Worm (Caenorhabditis elegans) whole organism, young adult: ENCODE data around the gene F36G3.1.
A peak's percentile ranks its signal among the peaks of the same experiment; 100 is the strongest.

ENCODE experiments used
- F10E7.11 ChIP-seq: sonication (generic microtip); optimal IDR thresholded peaks from 2 replicates; lab custom pipeline; 2017; ENCODE audit warnings: mild to moderate bottlenecking, missing genetic modification characterization, moderate library complexity, missing compliant biosample characterization
- F23B12.7 ChIP-seq: sonication (generic microtip); optimal IDR thresholded peaks from 2 replicates; lab custom pipeline; 2017; ENCODE audit warnings: missing genetic modification characterization, mild to moderate bottlenecking, missing compliant biosample characterization, antibody characterized with exemption, moderate library complexity; ENCODE audit not compliant: insufficient read depth
- F52B5.7 ChIP-seq: sonication (generic microtip); optimal IDR thresholded peaks from 2 replicates; lab custom pipeline; 2016; ENCODE audit warnings: mild to moderate bottlenecking, missing genetic modification characterization, missing compliant biosample characterization
- F55B11.4 ChIP-seq: sonication (generic microtip); optimal IDR thresholded peaks from 2 replicates; lab custom pipeline; 2016; ENCODE audit warnings: missing compliant biosample characterization, missing genetic modification characterization, borderline replicate concordance; ENCODE audit not compliant: insufficient read depth
- F57C9.4 ChIP-seq: sonication (generic microtip); optimal IDR thresholded peaks from 2 replicates; lab custom pipeline; 2017; ENCODE audit warnings: mild to moderate bottlenecking, missing genetic modification characterization, missing compliant biosample characterization
- K12H6.12 ChIP-seq: fragments of 200-800 bp; sonication (Bioruptor generic); optimal IDR thresholded peaks from 2 replicates; lab custom pipeline; 2018; ENCODE audit warnings: mild to moderate bottlenecking, missing genetic modification characterization, missing compliant biosample characterization
- Y95B8A.8 ChIP-seq: fragments of 200-800 bp; sonication (Bioruptor generic); IDR thresholded peaks from 2 replicates; pipeline ENCODE4 v1.3.6; 2022; ENCODE audit warnings: missing genetic modification reagents, missing genetic modification characterization, missing compliant biosample characterization
- akir-1 ChIP-seq: fragments of 200-800 bp; sonication (Bioruptor generic); optimal IDR thresholded peaks from 2 replicates; lab custom pipeline; 2018; ENCODE audit warnings: mild to moderate bottlenecking, missing genetic modification characterization, moderate library complexity, missing compliant biosample characterization
- attf-5 ChIP-seq: fragments of 200-800 bp; sonication (Bioruptor generic); optimal IDR thresholded peaks from 2 replicates; lab custom pipeline; 2018; ENCODE audit warnings: mild to moderate bottlenecking, missing genetic modification characterization, missing compliant biosample characterization
- attf-6 ChIP-seq: fragments of 200-800 bp; sonication (Bioruptor generic); IDR thresholded peaks from 2 replicates; pipeline ENCODE4 v1.3.6; 2022; ENCODE audit warnings: missing genetic modification reagents, missing genetic modification characterization, missing compliant biosample characterization
- bed-1 ChIP-seq: fragments of 200-800 bp; sonication (Bioruptor generic); IDR thresholded peaks from 2 replicates; pipeline ENCODE4 v1.3.6; 2022; ENCODE audit warnings: missing genetic modification reagents, missing genetic modification characterization, missing compliant biosample characterization
- cebp-1 ChIP-seq, 2 experiments: fragments of 200-800 bp in 1 of 2; sonication (Bioruptor generic) in 1 of 2; sonication (generic microtip) in 1 of 2; IDR thresholded peaks in 1 of 2; optimal IDR thresholded peaks in 1 of 2; 2 replicates each; pipeline versions ENCODE4 v1.3.6 to Lab custom; 2017 to 2022; ENCODE audit warnings: missing compliant biosample characterization in 2 of 2, missing genetic modification characterization in 2 of 2, mild to moderate bottlenecking in 1 of 2, missing genetic modification reagents in 1 of 2, moderate library complexity in 1 of 2
- ceh-27 ChIP-seq: fragments of 200-800 bp; sonication (Bioruptor generic); optimal IDR thresholded peaks from 2 replicates; lab custom pipeline; 2018; ENCODE audit warnings: mild to moderate bottlenecking, missing genetic modification characterization, moderate library complexity, missing compliant biosample characterization
- ceh-58 ChIP-seq: fragments of 200-800 bp; sonication (Bioruptor generic); IDR thresholded peaks from 2 replicates; pipeline ENCODE4 v1.3.6; 2022; ENCODE audit warnings: missing genetic modification characterization, missing compliant biosample characterization
- dox-1 ChIP-seq: fragments of 200-800 bp; sonication (Bioruptor generic); IDR thresholded peaks from 2 replicates; pipeline ENCODE4 v1.3.6; 2022; ENCODE audit warnings: missing genetic modification reagents, missing genetic modification characterization, missing compliant biosample characterization
- dpl-1 ChIP-seq: fragments of 150-350 bp; optimal IDR thresholded peaks from 2 replicates; lab custom pipeline; 2014; ENCODE audit warnings: missing biosample characterization, missing genetic modification reagents, missing genetic modification characterization
- egl-18 ChIP-seq: fragments of 200-800 bp; sonication (Bioruptor generic); IDR thresholded peaks from 2 replicates; pipeline ENCODE4 v1.3.6; 2022; ENCODE audit warnings: missing genetic modification reagents, missing genetic modification characterization, missing compliant biosample characterization
- him-1 ChIP-seq: sonication (generic microtip); optimal IDR thresholded peaks from 2 replicates; lab custom pipeline; 2016; ENCODE audit warnings: missing genotype, missing genetic modification reagents, missing genetic modification characterization, missing compliant biosample characterization
- hlh-12 ChIP-seq: sonication (generic microtip); optimal IDR thresholded peaks from 2 replicates; lab custom pipeline; 2016; ENCODE audit warnings: missing genetic modification characterization, missing compliant biosample characterization
- hmg-1.2 ChIP-seq: fragments of 200-800 bp; sonication (Bioruptor generic); IDR thresholded peaks from 2 replicates; pipeline ENCODE4 v1.3.6; 2022; ENCODE audit warnings: missing genetic modification reagents, missing genetic modification characterization, missing compliant biosample characterization
- hsf-1 ChIP-seq: fragments of 200-800 bp; sonication (Bioruptor generic); IDR thresholded peaks from 2 replicates; pipeline ENCODE4 v1.3.6; 2022; ENCODE audit warnings: missing genetic modification reagents, missing genetic modification characterization, missing compliant biosample characterization
- lin-26 ChIP-seq: fragments of 200-800 bp; sonication (Bioruptor generic); IDR thresholded peaks from 2 replicates; pipeline ENCODE4 v1.3.6; 2022; ENCODE audit warnings: missing genetic modification reagents, missing genetic modification characterization, missing compliant biosample characterization
- lsl-1 ChIP-seq: fragments of 200-800 bp; sonication (Bioruptor generic); optimal IDR thresholded peaks from 2 replicates; lab custom pipeline; 2018; ENCODE audit warnings: mild to moderate bottlenecking, missing genetic modification characterization, moderate library complexity, missing compliant biosample characterization
- lsy-27 ChIP-seq: sonication (generic microtip); optimal IDR thresholded peaks from 2 replicates; lab custom pipeline; 2017; ENCODE audit warnings: missing genetic modification characterization, mild to moderate bottlenecking, missing compliant biosample characterization, antibody characterized with exemption, missing genotype, borderline replicate concordance; ENCODE audit not compliant: insufficient read depth
- madf-6 ChIP-seq: fragments of 200-800 bp; sonication (Bioruptor generic); IDR thresholded peaks from 2 replicates; pipeline ENCODE4 v1.3.6; 2022; ENCODE audit warnings: missing genetic modification reagents, missing genetic modification characterization, missing compliant biosample characterization
- madf-8 ChIP-seq: fragments of 200-800 bp; sonication (Bioruptor generic); conservative IDR thresholded peaks from 2 replicates; pipeline ENCODE4 v1.3.6; 2022; ENCODE audit warnings: missing genetic modification reagents, missing genetic modification characterization, missing compliant biosample characterization
- mcd-1 ChIP-seq: fragments of 200-800 bp; sonication (Bioruptor generic); IDR thresholded peaks from 2 replicates; pipeline ENCODE4 v1.3.6; 2022; ENCODE audit warnings: missing genetic modification reagents, missing genetic modification characterization, missing compliant biosample characterization
- mel-28 ChIP-seq: sonication (generic microtip); optimal IDR thresholded peaks from 2 replicates; lab custom pipeline; 2016; ENCODE audit warnings: borderline replicate concordance, mild to moderate bottlenecking, missing genetic modification characterization, missing compliant biosample characterization
- nfyb-1 ChIP-seq: fragments of 200-800 bp; sonication (Bioruptor generic); IDR thresholded peaks from 2 replicates; pipeline ENCODE4 v1.3.6; 2022; ENCODE audit warnings: missing genetic modification reagents, missing genetic modification characterization, missing compliant biosample characterization
- nhr-80 ChIP-seq: sonication (generic microtip); optimal IDR thresholded peaks from 2 replicates; lab custom pipeline; 2016; ENCODE audit warnings: missing genetic modification characterization, missing compliant biosample characterization
- sdz-38 ChIP-seq: sonication (generic microtip); optimal IDR thresholded peaks from 2 replicates; lab custom pipeline; 2016; ENCODE audit warnings: missing genotype, missing genetic modification characterization, missing compliant biosample characterization
- snpc-4 ChIP-seq, 5 experiments: fragments of 150-350 bp in 1 of 5; sonication (generic microtip) in 4 of 5; optimal IDR thresholded peaks; 2 replicates each; lab custom pipeline; 2014 to 2018; ENCODE audit warnings: missing genetic modification characterization in 5 of 5, missing biosample characterization in 3 of 5, antibody characterized with exemption in 2 of 5, mild to moderate bottlenecking in 2 of 5, missing compliant biosample characterization in 2 of 5, missing genotype in 2 of 5, moderate library complexity in 2 of 5, missing genetic modification reagents in 1 of 5
- tbx-9 ChIP-seq: sonication (generic microtip); optimal IDR thresholded peaks from 2 replicates; lab custom pipeline; 2016; ENCODE audit warnings: borderline replicate concordance, missing genetic modification characterization, inconsistent platforms, missing compliant biosample characterization
- ztf-18 ChIP-seq: sonication (generic microtip); optimal IDR thresholded peaks from 2 replicates; lab custom pipeline; 2016; ENCODE audit warnings: missing genotype, mild to moderate bottlenecking, missing genetic modification characterization, missing compliant biosample characterization
- ztf-25 ChIP-seq: fragments of 200-800 bp; sonication (Bioruptor generic); IDR thresholded peaks from 2 replicates; pipeline ENCODE4 v1.3.6; 2022; ENCODE audit warnings: missing genetic modification reagents, missing genetic modification characterization, missing compliant biosample characterization
- ztf-28 ChIP-seq: fragments of 200-800 bp; sonication (Bioruptor generic); IDR thresholded peaks from 2 replicates; pipeline ENCODE4 v1.3.6; 2022; ENCODE audit warnings: missing genetic modification reagents, missing genetic modification characterization, missing compliant biosample characterization

The F36G3.1 gene

DNA sequence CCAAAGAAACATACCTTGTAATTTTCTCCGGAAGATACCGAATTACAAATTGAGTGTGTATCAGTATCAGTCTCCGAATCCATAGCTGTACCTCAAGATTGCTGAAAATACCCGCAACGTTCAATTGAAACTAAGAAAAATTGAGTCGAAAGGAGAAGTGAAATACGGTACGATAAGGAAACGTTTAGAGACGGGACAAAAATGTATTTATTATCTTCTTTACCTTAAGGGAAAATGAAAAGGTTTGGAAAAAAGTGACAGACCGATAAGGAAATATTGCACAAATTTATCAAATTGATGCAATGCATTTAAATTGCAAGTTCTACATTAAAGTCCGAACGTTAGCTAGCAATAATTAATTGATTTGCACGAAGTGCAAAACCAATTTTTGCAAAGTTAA, at the start of gene F36G3.1:
F36G3.1 (minus strand) TSS at position 101 of the 400 bp plus-strand sequence.
- TF ChIP-seq nhr-80 (peak; percentile 2), lsl-1 (GFP tag; lab: Kevin White, UChicago) (no peak)

- TF ChIP-seq mel-28 (tag; lab: Kevin White, UChicago) (no peak), ceh-27 (peak; percentile 37), mcd-1 (GFP tag; lab: Robert Waterston, UW) (peak; percentile 88), lin-26 (no peak), ztf-18 (tag; lab: Kevin White, UChicago) (no peak), egl-18 (GFP tag; lab: Robert Waterston, UW) (no peak), him-1 (tag; lab: Kevin White, UChicago) (no peak), ztf-25 (GFP tag; lab: Robert Waterston, UW) (no peak), F57C9.4 (no peak), hmg-1.2 (GFP tag; lab: Robert Waterston, UW) (peak; percentile 36; the same call in 1 of the 2 replicates), cebp-1 (GFP tag; IDR thresholded peaks at IDR 0.05; lab: Robert Waterston, UW) (peak; percentile 74), cebp-1 (tag; optimal IDR thresholded peaks at IDR 0.05; lab: Kevin White, UChicago) (peak; percentile 90), attf-6 (GFP tag; lab: Robert Waterston, UW) (no peak), hsf-1 (no peak), bed-1 (GFP tag; lab: Robert Waterston, UW) (no peak), Y95B8A.8 (GFP tag; lab: Robert Waterston, UW) (no peak), K12H6.12 (peak; percentile 48), F55B11.4 (no peak), attf-5 (peak; percentile 69), F23B12.7 (peak; percentile 17), akir-1 (GFP tag; lab: Kevin White, UChicago) (no peak), lsl-1 (GFP tag; lab: Kevin White, UChicago) (no peak), nhr-80 (peak; percentile 72), dox-1 (GFP tag; lab: Robert Waterston, UW) (0 out of 2 replicates have a peak, but pooled peaks have one; percentile 14), snpc-4 (GFP tag; optimal IDR thresholded peaks at IDR 0.05; lab: Kevin White, UChicago) (no peak), snpc-4 (tag; optimal IDR thresholded peaks at IDR 0.05; lab: Kevin White, UChicago) (peak in 1 of 4 experiments; percentile 21), dpl-1 (no peak), ztf-28 (GFP tag; lab: Robert Waterston, UW) (no peak)
Measured at ce11 chrX:9837989-9838541, 49.1 kb upstream of the F36G3.1 start, which contains the start of gene ipla-2. TSS of gene ipla-2 (minus strand) at chrX:9838039.

- TF ChIP-seq hlh-12 (no peak), F10E7.11 (tag; lab: Kevin White, UChicago) (no peak), mel-28 (tag; lab: Kevin White, UChicago) (no peak), ceh-58 (GFP tag; lab: Robert Waterston, UW) (no peak), ztf-25 (GFP tag; lab: Robert Waterston, UW) (no peak), nhr-80 (no peak), sdz-38 (tag; lab: Kevin White, UChicago) (no peak), F52B5.7 (tag; lab: Kevin White, UChicago) (no peak), F23B12.7 (no peak), Y95B8A.8 (GFP tag; lab: Robert Waterston, UW) (no peak), madf-8 (GFP tag; lab: Robert Waterston, UW) (no peak), madf-6 (GFP tag; lab: Robert Waterston, UW) (no peak), lsy-27 (no peak), tbx-9 (no peak), nfyb-1 (GFP tag; lab: Robert Waterston, UW) (no peak)
Measured at ce11 chrX:9832370-9832769, 43.4 kb upstream of the F36G3.1 start.
